Fruit fly (Drosophila melanogaster) whole organism, pupa: ENCODE measurements around the gene MED17.

ENCODE experiments used
- CG12605 ChIP-seq: fragments of 200-800 bp; sonication (Bioruptor generic); IDR thresholded peaks from 2 replicates; pipeline ENCODE4 v1.3.6; 2022; ENCODE audit warnings: missing biosample characterization, missing genetic modification characterization
- CG14655 ChIP-seq: fragments of 200-800 bp; sonication (Bioruptor generic); optimal IDR thresholded peaks from 3 replicates; lab custom pipeline; 2017; ENCODE audit warnings: mild to moderate bottlenecking, missing biosample characterization, missing genetic modification reagents, missing genetic modification characterization
- CG17806 ChIP-seq: fragments of 200-800 bp; sonication (Bioruptor generic); optimal IDR thresholded peaks from 2 replicates; lab custom pipeline; 2018; ENCODE audit warnings: missing biosample characterization, mild to moderate bottlenecking, missing genetic modification characterization, moderate library complexity
- EcR ChIP-seq: fragments of 200-800 bp; sonication (Bioruptor generic); optimal IDR thresholded peaks from 3 replicates; lab custom pipeline; 2019; ENCODE audit warnings: missing biosample characterization, missing genetic modification characterization, mild to moderate bottlenecking, moderate library complexity, missing genetic modification reagents
- Pif1A ChIP-seq: fragments of 200-800 bp; sonication (Bioruptor generic); optimal IDR thresholded peaks from 3 replicates; lab custom pipeline; 2016; ENCODE audit warnings: missing biosample characterization, missing genetic modification characterization
- Snoo ChIP-seq: fragments of 200-800 bp; sonication (Bioruptor generic); optimal IDR thresholded peaks from 3 replicates; lab custom pipeline; 2017; ENCODE audit warnings: missing biosample characterization, mild to moderate bottlenecking, missing genetic modification characterization, inconsistent platforms
- fd96Ca ChIP-seq: fragments of 200-800 bp; sonication (Bioruptor generic); IDR thresholded peaks from 3 replicates; pipeline ENCODE4 v1.3.6; 2022; ENCODE audit warnings: missing biosample characterization, missing genetic modification characterization
- rn ChIP-seq: fragments of 200-800 bp; sonication (Bioruptor generic); IDR thresholded peaks from 2 replicates; pipeline ENCODE4 v1.3.6; 2022; ENCODE audit warnings: missing biosample characterization, missing genetic modification characterization

DNA sequence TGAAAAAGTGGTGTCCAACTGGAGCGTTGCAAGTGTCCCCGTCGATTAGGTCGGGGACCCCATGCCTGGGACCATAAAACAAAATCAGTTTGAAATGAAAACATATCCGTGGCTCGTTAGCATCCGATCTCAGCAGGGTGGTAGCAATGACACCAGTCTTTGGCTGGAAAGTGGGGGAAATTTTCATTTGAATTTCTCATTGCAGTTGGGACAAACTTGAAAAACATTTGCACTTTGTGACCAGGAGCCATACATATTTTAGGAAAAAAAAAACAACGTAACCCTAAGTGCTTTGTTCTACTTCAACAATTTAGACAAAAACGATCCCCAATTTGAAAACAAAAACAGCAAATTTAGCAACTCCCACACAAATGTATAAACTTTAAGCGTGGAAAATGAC is 37.1 kb upstream of the MED17 start, which contains the start of gene CG14316:
- no peak for TF ChIP-seq fd96Ca (GFP tag; lab: Robert Waterston, UW)
- no peak for TF ChIP-seq CG17806
- TF ChIP-seq EcR (GFP tag; lab: Kevin White, UChicago): no peak
- no peak for TF ChIP-seq CG12605 (GFP tag; lab: Robert Waterston, UW)
- TF ChIP-seq rn (GFP tag; lab: Robert Waterston, UW): no peak
- no peak for TF ChIP-seq CG14655 (GFP tag; lab: Kevin White, UChicago)
- no peak for TF ChIP-seq Pif1A (GFP tag; lab: Kevin White, UChicago)
- TF ChIP-seq Snoo (tag; lab: Kevin White, UChicago): no peak
